Worm (Caenorhabditis elegans) whole organism, late embryonic: Measurements from ENCODE around the gene M05D6.2.

Source experiments
- ama-1 ChIP-seq: fragments of 150-350 bp; optimal IDR thresholded peaks from 2 replicates; lab custom pipeline; 2014
- hlh-30 ChIP-seq: sonication (generic microtip); optimal IDR thresholded peaks from 2 replicates; lab custom pipeline; 2017; ENCODE audit warnings: antibody characterized with exemption, missing genetic modification characterization, missing compliant biosample characterization; ENCODE audit not compliant: insufficient read depth
- mec-3 ChIP-seq: sonication (generic microtip); optimal IDR thresholded peaks from 2 replicates; lab custom pipeline; 2016; ENCODE audit warnings: borderline replicate concordance, missing genetic modification characterization, missing compliant biosample characterization
- pat-9 ChIP-seq: fragments of 200-800 bp; sonication (Bioruptor generic); optimal IDR thresholded peaks from 2 replicates; lab custom pipeline; 2018; ENCODE audit warnings: mild to moderate bottlenecking, missing genetic modification characterization, moderate library complexity, missing compliant biosample characterization
- pqm-1 ChIP-seq: sonication (generic microtip); optimal IDR thresholded peaks from 2 replicates; lab custom pipeline; 2016; ENCODE audit warnings: missing genetic modification characterization, missing compliant biosample characterization
- unc-55 ChIP-seq: sonication (generic microtip); optimal IDR thresholded peaks from 2 replicates; lab custom pipeline; 2017; ENCODE audit warnings: missing biosample characterization, missing genetic modification reagents, missing genetic modification characterization

ce11 chrII:8496184-8496583 lies 28.3 kb downstream of the M05D6.2 start:
- TF ChIP-seq unc-55 (GFP tag; lab: Kevin White, UChicago) (no peak), pqm-1 (tag; lab: Kevin White, UChicago) (no peak), ama-1 (no peak), mec-3 (tag; lab: Kevin White, UChicago) (no peak), pat-9 (tag; lab: Kevin White, UChicago) (no peak), hlh-30 (no peak)
